Fruit fly (Drosophila melanogaster): ENCODE results near the gene Tmtc1.

Gene Tmtc1

DNA sequence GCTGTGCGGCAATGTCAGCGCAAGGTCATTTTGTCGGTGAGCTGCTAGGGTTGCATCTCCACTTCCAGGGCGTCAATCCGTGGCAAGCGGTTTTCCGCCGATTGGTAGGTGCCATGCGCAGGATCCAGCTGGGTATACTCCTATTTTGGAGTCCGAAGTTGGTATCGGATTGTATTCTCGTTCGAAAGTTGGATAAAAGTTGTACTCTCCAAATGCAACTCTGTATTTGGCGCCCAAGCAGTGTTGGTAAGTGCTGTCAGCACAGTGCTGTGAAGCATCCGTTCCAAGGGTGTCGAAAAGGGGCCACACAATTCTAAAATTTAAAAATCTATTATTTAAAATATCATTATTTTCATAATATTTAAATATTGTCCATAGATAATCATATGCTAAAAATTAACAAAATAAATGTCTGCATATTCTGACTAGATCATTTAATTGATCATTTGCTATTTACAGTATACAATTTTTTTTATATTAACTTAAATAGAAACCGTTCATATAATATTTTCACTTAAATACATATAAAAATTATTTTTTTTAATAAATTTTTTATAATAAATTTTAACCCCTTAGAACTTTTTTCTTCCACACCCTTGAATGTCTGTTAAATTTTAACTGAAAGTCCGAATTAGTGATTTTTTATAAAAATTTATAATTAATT, 71.1 kb downstream of the Tmtc1 start (continued):
- TF ChIP-seq CoRest (tag; optimal IDR thresholded peaks at IDR 0.05) (peak; percentile 94), Bdp1 (GFP tag; optimal IDR thresholded peaks at IDR 0.05) (peak; percentile 74), lola (GFP tag; optimal IDR thresholded peaks at IDR 0.05) (peak in 1 of 3 experiments; percentile 80), ind (GFP tag; optimal IDR thresholded peaks at IDR 0.05) (peak; percentile 91), danr (GFP tag; IDR thresholded peaks at IDR 0.05) (peak; percentile 75), CG15601 (tag; optimal IDR thresholded peaks at IDR 0.05) (peak; percentile 76), Antp (GFP tag; optimal IDR thresholded peaks at IDR 0.05) (peak; percentile 87), CG7963 (GFP tag; IDR thresholded peaks at IDR 0.05; ENCODE audit: partially characterized antibody) (peak; percentile 35; the same call in 1 of the 3 replicates), CHES-1-like (GFP tag; optimal IDR thresholded peaks at IDR 0.05) (peak; percentile 83), CTCF (GFP tag; optimal IDR thresholded peaks at IDR 0.05) (peak; percentile 47), cato (GFP tag; optimal IDR thresholded peaks at IDR 0.05; ENCODE audit: borderline replicate concordance) (peak; percentile 63), CG34422 (GFP tag; IDR thresholded peaks at IDR 0.05) (peak; percentile 89), Camta (GFP tag; optimal IDR thresholded peaks at IDR 0.05) (peak; percentile 70), CG30020 (tag; optimal IDR thresholded peaks at IDR 0.05) (peak; percentile 78), CG34376 (GFP tag; optimal IDR thresholded peaks at IDR 0.05) (peak; percentile 94), dpn (GFP tag; optimal IDR thresholded peaks at IDR 0.05) (peak; percentile 86 to 89), CG2199 (GFP tag; IDR thresholded peaks at IDR 0.05) (no peak; the same call in 2 of the 3 replicates), H2.0 (GFP tag; IDR thresholded peaks at IDR 0.05) (peak; percentile 83), dysf (GFP tag; IDR thresholded peaks at IDR 0.05) (peak; percentile 90), zen (tag; optimal IDR thresholded peaks at IDR 0.05) (peak; percentile 68), otp (GFP tag; IDR thresholded peaks at IDR 0.05) (peak; percentile 69; the same call in 2 of the 3 replicates), bcd (GFP tag; optimal IDR thresholded peaks at IDR 0.05) (peak; percentile 88), gsb-n (tag; optimal IDR thresholded peaks at IDR 0.05) (peak; percentile 91), CG12942 (GFP tag; optimal IDR thresholded peaks at IDR 0.05) (peak; percentile 84), CG4424 (GFP tag; optimal IDR thresholded peaks at IDR 0.05) (peak; percentile 89), ash1 (GFP tag; optimal IDR thresholded peaks at IDR 0.05) (peak; percentile 82), ssp (GFP tag; IDR thresholded peaks at IDR 0.05) (peak; percentile 75), CG10959 (GFP tag; IDR thresholded peaks at IDR 0.05) (peak; percentile 63), sqz (GFP tag; optimal IDR thresholded peaks at IDR 0.05) (peak; percentile 73), GATAe (GFP tag; conservative IDR thresholded peaks at IDR 0.05) (peak; percentile 68), CG7556 (GFP tag; optimal IDR thresholded peaks at IDR 0.05) (peak; percentile 77), CG5180 (GFP tag; optimal IDR thresholded peaks at IDR 0.05) (peak; percentile 43), hb (GFP tag; IDR thresholded peaks at IDR 0.05; ENCODE audit: partially characterized antibody) (no peak), knrl (GFP tag; IDR thresholded peaks at IDR 0.05; ENCODE audit: partially characterized antibody) (peak; percentile 39; the same call in 2 of the 3 replicates), CG7372 (GFP tag; IDR thresholded peaks at IDR 0.05) (peak; percentile 82), CG32767 (GFP tag; IDR thresholded peaks at IDR 0.05) (peak; percentile 77), CG18011 (GFP tag; optimal IDR thresholded peaks at IDR 0.05) (peak; percentile 74), CG12769 (tag; optimal IDR thresholded peaks at IDR 0.05) (no peak), Dref (GFP tag; IDR thresholded peaks at IDR 0.05) (peak; percentile 54), CG4282 (GFP tag; optimal IDR thresholded peaks at IDR 0.05) (peak; percentile 78), CG6272 (GFP tag; IDR thresholded peaks at IDR 0.05) (peak; percentile 88), sens-2 (GFP tag; IDR thresholded peaks at IDR 0.05) (no peak; the same call in 1 of the 2 replicates), cwo (GFP tag; optimal IDR thresholded peaks at IDR 0.05) (peak; percentile 79), CG8478 (optimal IDR thresholded peaks at IDR 0.05) (no peak), D19A (tag; optimal IDR thresholded peaks at IDR 0.05) (peak; percentile 83), Ssrp (tag; optimal IDR thresholded peaks at IDR 0.05) (peak; percentile 86), CG4820 (GFP tag; optimal IDR thresholded peaks at IDR 0.05) (peak; percentile 77), CG4404 (GFP tag; IDR thresholded peaks at IDR 0.05) (peak; percentile 79), CG31441 (GFP tag; IDR thresholded peaks at IDR 0.05) (no peak; the same call in 1 of the 2 replicates), her (GFP tag; optimal IDR thresholded peaks at IDR 0.05) (peak; percentile 78)
